Fruit fly (Drosophila melanogaster) whole organism, embryonic: Measurements from ENCODE around the gene Ttc19.

Source experiments
- Ada2b ChIP-seq: fragments of 200-800 bp; sonication (Bioruptor generic); IDR thresholded peaks from 2 replicates; pipeline ENCODE4 v1.3.6; 2022; ENCODE audit warnings: missing biosample characterization, missing genetic modification characterization
- Atf6 ChIP-seq: fragments of 200-800 bp; sonication (Bioruptor generic); IDR thresholded peaks from 2 replicates; pipeline ENCODE4 v1.3.6; 2022; ENCODE audit warnings: missing biosample characterization, missing genetic modification characterization
- CG11085 ChIP-seq: fragments of 200-800 bp; sonication (Bioruptor generic); IDR thresholded peaks from 2 replicates; pipeline ENCODE4 v1.3.6; 2022; ENCODE audit warnings: missing biosample characterization, missing genetic modification characterization
- CG12155 ChIP-seq: fragments of 200-800 bp; sonication (Bioruptor generic); optimal IDR thresholded peaks from 3 replicates; lab custom pipeline; 2016; ENCODE audit warnings: missing biosample characterization, missing genetic modification characterization
- CG12391 ChIP-seq: fragments of 200-800 bp; sonication (Bioruptor generic); optimal IDR thresholded peaks from 3 replicates; lab custom pipeline; 2018; ENCODE audit warnings: missing biosample characterization, mild to moderate bottlenecking, missing genetic modification characterization, moderate library complexity
- CG13894 ChIP-seq: fragments of 200-800 bp; sonication (Bioruptor generic); optimal IDR thresholded peaks from 3 replicates; lab custom pipeline; 2018; ENCODE audit warnings: missing biosample characterization, mild to moderate bottlenecking, missing genetic modification characterization, moderate library complexity
- CG14667 ChIP-seq: fragments of 200-800 bp; sonication (Bioruptor generic); IDR thresholded peaks from 2 replicates; pipeline ENCODE4 v1.3.6; 2022; ENCODE audit warnings: missing biosample characterization, missing genetic modification characterization
- CG1602 ChIP-seq: fragments of 200-800 bp; sonication (Bioruptor generic); optimal IDR thresholded peaks from 3 replicates; lab custom pipeline; 2016; ENCODE audit warnings: missing biosample characterization, missing genetic modification characterization
- CG17361 ChIP-seq: fragments of 200-800 bp; sonication (Bioruptor generic); IDR thresholded peaks from 3 replicates; pipeline ENCODE4 v1.3.6; 2022; ENCODE audit warnings: missing biosample characterization, missing genetic modification characterization
- CG18011 ChIP-seq: fragments of 200-800 bp; sonication (Bioruptor generic); optimal IDR thresholded peaks from 2 replicates; lab custom pipeline; 2017; ENCODE audit warnings: missing biosample characterization, missing genetic modification characterization, mild to moderate bottlenecking, moderate library complexity, missing genotype
- CG30403 ChIP-seq: fragments of 200-800 bp; sonication (Bioruptor generic); optimal IDR thresholded peaks from 3 replicates; lab custom pipeline; 2016; ENCODE audit warnings: missing biosample characterization, missing genetic modification characterization
- CG3065 ChIP-seq: fragments of 200-800 bp; sonication (Bioruptor generic); optimal IDR thresholded peaks from 2 replicates; lab custom pipeline; 2016; ENCODE audit warnings: missing biosample characterization, missing genetic modification characterization
- CG34376 ChIP-seq: fragments of 200-800 bp; sonication (Bioruptor generic); optimal IDR thresholded peaks from 2 replicates; lab custom pipeline; 2018; ENCODE audit warnings: missing biosample characterization, mild to moderate bottlenecking, missing genetic modification characterization
- CG4282 ChIP-seq: fragments of 200-800 bp; sonication (Bioruptor generic); optimal IDR thresholded peaks from 2 replicates; lab custom pipeline; 2016; ENCODE audit warnings: missing biosample characterization, missing genetic modification characterization
- CG4404 ChIP-seq: fragments of 200-800 bp; sonication (Bioruptor generic); IDR thresholded peaks from 2 replicates; pipeline ENCODE4 v1.3.6; 2022; ENCODE audit warnings: missing biosample characterization, missing genetic modification characterization
- CG4730 ChIP-seq: fragments of 200-800 bp; sonication (Bioruptor generic); IDR thresholded peaks from 2 replicates; pipeline ENCODE4 v1.3.6; 2022; ENCODE audit warnings: missing biosample characterization, missing genetic modification characterization
- CG5245 ChIP-seq: fragments of 200-800 bp; sonication (Bioruptor generic); optimal IDR thresholded peaks from 3 replicates; lab custom pipeline; 2016; ENCODE audit warnings: missing biosample characterization, missing genetic modification characterization
- CG6813 ChIP-seq: fragments of 200-800 bp; sonication (Bioruptor generic); optimal IDR thresholded peaks from 2 replicates; lab custom pipeline; 2017; ENCODE audit warnings: missing biosample characterization, missing genetic modification characterization, mild to moderate bottlenecking, moderate library complexity, missing genetic modification reagents
- CG8359 ChIP-seq: fragments of 200-800 bp; sonication (Bioruptor generic); optimal IDR thresholded peaks from 2 replicates; lab custom pipeline; 2017; ENCODE audit warnings: missing biosample characterization, mild to moderate bottlenecking, missing genetic modification characterization, borderline replicate concordance
- CG9797 ChIP-seq: fragments of 200-800 bp; sonication (Bioruptor generic); optimal IDR thresholded peaks from 3 replicates; lab custom pipeline; 2018; ENCODE audit warnings: missing biosample characterization, mild to moderate bottlenecking, missing genetic modification characterization
- CG9876 ChIP-seq: fragments of 200-800 bp; sonication (Bioruptor generic); optimal IDR thresholded peaks from 2 replicates; lab custom pipeline; 2016; ENCODE audit warnings: missing biosample characterization, missing genetic modification characterization
- Camta ChIP-seq: fragments of 200-800 bp; sonication (Bioruptor generic); optimal IDR thresholded peaks from 2 replicates; lab custom pipeline; 2016; ENCODE audit warnings: missing biosample characterization, missing genetic modification characterization
- Dip2 ChIP-seq: fragments of 200-800 bp; sonication (Bioruptor generic); IDR thresholded peaks from 2 replicates; pipeline ENCODE4 v1.3.6; 2022; ENCODE audit warnings: missing biosample characterization, missing genetic modification characterization
- GATAe ChIP-seq: fragments of 200-800 bp; sonication (Bioruptor generic); conservative IDR thresholded peaks from 2 replicates; pipeline ENCODE4 v1.3.6; 2022; ENCODE audit warnings: missing biosample characterization, missing genetic modification characterization
- Max ChIP-seq: fragments of 200-800 bp; sonication (Bioruptor generic); optimal IDR thresholded peaks from 2 replicates; lab custom pipeline; 2016; ENCODE audit warnings: missing biosample characterization, mild to moderate bottlenecking, missing genetic modification characterization
- Optix ChIP-seq: fragments of 200-800 bp; sonication (Bioruptor generic); IDR thresholded peaks from 3 replicates; pipeline ENCODE4 v1.3.6; 2022; ENCODE audit warnings: missing biosample characterization, missing genetic modification characterization
- PHDP ChIP-seq: fragments of 200-800 bp; sonication (Bioruptor generic); optimal IDR thresholded peaks from 3 replicates; lab custom pipeline; 2018; ENCODE audit warnings: missing biosample characterization, mild to moderate bottlenecking, missing genetic modification characterization, moderate library complexity
- Scr ChIP-seq: fragments of 200-800 bp; sonication (Bioruptor generic); IDR thresholded peaks from 2 replicates; pipeline ENCODE4 v1.3.6; 2022; ENCODE audit warnings: missing biosample characterization, missing genetic modification characterization; ENCODE audit not compliant: partially characterized antibody
- Vsx1 ChIP-seq: fragments of 200-800 bp; sonication (Bioruptor generic); optimal IDR thresholded peaks from 2 replicates; lab custom pipeline; 2017; ENCODE audit warnings: missing biosample characterization, mild to moderate bottlenecking, missing genetic modification characterization, missing genetic modification reagents
- bbx ChIP-seq: fragments of 200-800 bp; sonication (Bioruptor generic); IDR thresholded peaks from 2 replicates; pipeline ENCODE4 v1.3.6; 2022; ENCODE audit warnings: missing biosample characterization, missing genetic modification characterization; ENCODE audit not compliant: partially characterized antibody
- bowl ChIP-seq: fragments of 200-800 bp; sonication (Bioruptor generic); IDR thresholded peaks from 2 replicates; pipeline ENCODE4 v1.3.6; 2022; ENCODE audit warnings: missing biosample characterization, missing genetic modification characterization
- ci ChIP-seq: fragments of 200-800 bp; sonication (Bioruptor generic); IDR thresholded peaks from 3 replicates; pipeline ENCODE4 v1.3.6; 2022; ENCODE audit warnings: missing biosample characterization, missing genetic modification characterization
- exex ChIP-seq: fragments of 200-800 bp; sonication (Bioruptor generic); optimal IDR thresholded peaks from 4 replicates; lab custom pipeline; 2018; ENCODE audit warnings: missing biosample characterization, mild to moderate bottlenecking, missing genetic modification characterization, moderate library complexity
- hb ChIP-seq: fragments of 200-800 bp; sonication (Bioruptor generic); IDR thresholded peaks from 3 replicates; pipeline ENCODE4 v1.3.6; 2022; ENCODE audit warnings: missing biosample characterization, missing genetic modification characterization; ENCODE audit not compliant: partially characterized antibody
- hbn ChIP-seq: fragments of 200-800 bp; sonication (Bioruptor generic); IDR thresholded peaks from 2 replicates; pipeline ENCODE4 v1.3.6; 2022; ENCODE audit warnings: missing biosample characterization, missing genetic modification characterization; ENCODE audit not compliant: partially characterized antibody
- her ChIP-seq: fragments of 200-800 bp; sonication (Bioruptor generic); optimal IDR thresholded peaks from 2 replicates; lab custom pipeline; 2016; ENCODE audit warnings: missing biosample characterization, missing genetic modification characterization
- ken ChIP-seq: fragments of 200-800 bp; sonication (Bioruptor generic); IDR thresholded peaks from 3 replicates; pipeline ENCODE4 v1.3.6; 2022; ENCODE audit warnings: missing biosample characterization, missing genetic modification characterization
- lbe ChIP-seq: fragments of 200-800 bp; sonication (Bioruptor generic); optimal IDR thresholded peaks from 2 replicates; lab custom pipeline; 2016; ENCODE audit warnings: missing biosample characterization, mild to moderate bottlenecking, missing genetic modification characterization
- maf-S ChIP-seq: fragments of 200-800 bp; sonication (Bioruptor generic); optimal IDR thresholded peaks from 2 replicates; lab custom pipeline; 2016; ENCODE audit warnings: missing biosample characterization, missing genetic modification characterization
- mam ChIP-seq: fragments of 200-800 bp; sonication (Bioruptor generic); optimal IDR thresholded peaks from 3 replicates; lab custom pipeline; 2016; ENCODE audit warnings: missing biosample characterization, missing genetic modification characterization
- mld ChIP-seq: fragments of 200-800 bp; sonication (Bioruptor generic); IDR thresholded peaks from 3 replicates; pipeline ENCODE4 v1.3.6; 2022; ENCODE audit warnings: missing biosample characterization, missing genetic modification characterization; ENCODE audit not compliant: partially characterized antibody
- pita ChIP-seq: fragments of 200-800 bp; sonication (Bioruptor generic); optimal IDR thresholded peaks from 2 replicates; lab custom pipeline; 2017; ENCODE audit warnings: missing biosample characterization, mild to moderate bottlenecking, missing genetic modification characterization
- pnt ChIP-seq: fragments of 200-800 bp; sonication (Bioruptor generic); optimal IDR thresholded peaks from 3 replicates; lab custom pipeline; 2016; ENCODE audit warnings: missing biosample characterization, missing genetic modification characterization
- pum ChIP-seq: fragments of 200-800 bp; sonication (Bioruptor generic); optimal IDR thresholded peaks from 2 replicates; lab custom pipeline; 2016; ENCODE audit warnings: missing biosample characterization, missing genetic modification characterization
- ranshi ChIP-seq: fragments of 200-800 bp; sonication (Bioruptor generic); IDR thresholded peaks from 2 replicates; pipeline ENCODE4 v1.3.6; 2022; ENCODE audit warnings: missing biosample characterization, missing genetic modification characterization
- sc ChIP-seq, 3 experiments: fragments of >200 bp in 2 of 3; fragments of 200-800 bp in 1 of 3; sonication (Bioruptor generic) in 1 of 3; optimal IDR thresholded peaks; 2 replicates in 2 of 3; 3 replicates in 1 of 3; lab custom pipeline; 2017; ENCODE audit warnings: mild to moderate bottlenecking in 1 of 3, missing biosample characterization in 1 of 3, missing genetic modification characterization in 1 of 3, missing genetic modification reagents in 1 of 3
- sim ChIP-seq: fragments of 200-800 bp; sonication (Bioruptor generic); IDR thresholded peaks from 2 replicates; pipeline ENCODE4 v1.3.6; 2022; ENCODE audit warnings: missing biosample characterization, missing genetic modification characterization
- slbo ChIP-seq: fragments of 200-800 bp; sonication (Bioruptor generic); IDR thresholded peaks from 2 replicates; pipeline ENCODE4 v1.3.6; 2022; ENCODE audit warnings: missing biosample characterization, missing genetic modification characterization
- tio ChIP-seq: fragments of 200-800 bp; sonication (Bioruptor generic); optimal IDR thresholded peaks from 2 replicates; lab custom pipeline; 2017; ENCODE audit warnings: missing biosample characterization, missing genetic modification characterization, inconsistent platforms
- tll ChIP-seq, 2 experiments: fragments of 200-800 bp in 1 of 2; fragments of >200 bp in 1 of 2; sonication (Bioruptor generic) in 1 of 2; optimal IDR thresholded peaks; 2 replicates each; lab custom pipeline; 2017 to 2019; ENCODE audit warnings: missing biosample characterization in 2 of 2, missing genetic modification characterization in 2 of 2, mild to moderate bottlenecking in 1 of 2, moderate library complexity in 1 of 2
- usp ChIP-seq: fragments of >200 bp; optimal IDR thresholded peaks from 2 replicates; lab custom pipeline; 2017; ENCODE audit warnings: missing biosample characterization, missing genetic modification characterization

Gene Ttc19

DNA sequence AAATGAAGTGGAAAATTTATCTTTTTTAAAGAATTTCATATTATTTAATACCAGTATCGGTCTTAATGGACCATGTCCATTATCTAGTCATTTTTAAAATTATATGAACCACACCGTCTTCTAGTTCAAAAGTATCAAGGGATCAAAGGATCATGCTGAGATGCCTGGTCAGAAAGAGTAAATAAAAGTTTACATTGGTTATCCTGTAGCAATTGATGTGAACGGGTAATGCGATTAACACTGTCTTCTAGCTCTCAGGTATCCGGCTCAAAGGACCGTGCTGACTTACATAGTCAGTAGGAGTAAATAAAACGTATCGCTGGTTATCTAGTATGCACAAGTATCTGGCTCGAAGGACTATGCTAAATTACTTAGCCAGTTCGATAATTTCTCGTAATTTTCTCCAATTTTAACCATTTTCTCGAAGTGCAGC lies 25.8 kb downstream of the Ttc19 start (continued):
- no peak for TF ChIP-seq CG9797
- TF ChIP-seq ci (GFP tag; lab: Robert Waterston, UW) = no peak
- TF ChIP-seq mld (GFP tag; lab: Robert Waterston, UW) = no peak
- no peak for TF ChIP-seq hbn (GFP tag; lab: Robert Waterston, UW)
- no peak for TF ChIP-seq Vsx1
- no peak for TF ChIP-seq Atf6 (GFP tag; lab: Robert Waterston, UW)
- no peak for TF ChIP-seq CG14667
- no peak for TF ChIP-seq Max (GFP tag; lab: Kevin White, UChicago)
- TF ChIP-seq GATAe (GFP tag; lab: Robert Waterston, UW) = no peak
- no peak for TF ChIP-seq CG13894 (tag; lab: Kevin White, UChicago)
- no peak for TF ChIP-seq CG4404 (GFP tag; lab: Robert Waterston, UW)
- TF ChIP-seq tll (GFP tag; optimal IDR thresholded peaks at IDR 0.05; lab: Kevin White, UChicago) = no peak
- no peak for TF ChIP-seq CG4282 (GFP tag; lab: Kevin White, UChicago)
- TF ChIP-seq sim (GFP tag; lab: Robert Waterston, UW) = no peak
- TF ChIP-seq CG11085 (GFP tag; lab: Robert Waterston, UW) = no peak
- TF ChIP-seq CG18011 (GFP tag; lab: Kevin White, UChicago) = no peak
- no peak for TF ChIP-seq Ada2b (GFP tag; lab: Robert Waterston, UW)
- peak; percentile 7 for TF ChIP-seq CG12391
- TF ChIP-seq pita (GFP tag; lab: Kevin White, UChicago) = no peak
- TF ChIP-seq ken = no peak
- no peak for TF ChIP-seq usp
- no peak for TF ChIP-seq CG1602 (GFP tag; lab: Kevin White, UChicago)
- TF ChIP-seq her = no peak
- TF ChIP-seq CG12155 (GFP tag; lab: Kevin White, UChicago) = no peak
- no peak for TF ChIP-seq lbe (GFP tag; lab: Kevin White, UChicago)
- no peak for TF ChIP-seq Dip2 (GFP tag; lab: Robert Waterston, UW)
- TF ChIP-seq PHDP (tag; lab: Kevin White, UChicago) = no peak
- TF ChIP-seq exex (tag; lab: Kevin White, UChicago) = no peak
- no peak for TF ChIP-seq maf-S (GFP tag; lab: Kevin White, UChicago)
- TF ChIP-seq mam (GFP tag; lab: Kevin White, UChicago) = peak; percentile 44
- no peak for TF ChIP-seq Scr (GFP tag; lab: Robert Waterston, UW)
- TF ChIP-seq CG4730 (GFP tag; lab: Robert Waterston, UW) = no peak
- TF ChIP-seq CG34376 (GFP tag; lab: Kevin White, UChicago) = peak; percentile 34
- TF ChIP-seq CG6813 (GFP tag; lab: Kevin White, UChicago) = peak; percentile 8
- no peak for TF ChIP-seq pnt (GFP tag; lab: Kevin White, UChicago)
- peak; percentile 70; the same call in 2 of the 3 replicates for TF ChIP-seq CG17361
- TF ChIP-seq ranshi (GFP tag; lab: Robert Waterston, UW) = no peak
- no peak for TF ChIP-seq CG8359 (GFP tag; lab: Kevin White, UChicago)
- TF ChIP-seq sc (optimal IDR thresholded peaks at IDR 0.05; lab: Kevin White, UChicago) = no peak
- TF ChIP-seq sc (GFP tag; optimal IDR thresholded peaks at IDR 0.05; lab: Kevin White, UChicago) = no peak
- peak; percentile 31; the same call in 1 of the 2 replicates for TF ChIP-seq slbo
- no peak for TF ChIP-seq hb (GFP tag; lab: Robert Waterston, UW)
- no peak for TF ChIP-seq CG3065 (GFP tag; lab: Kevin White, UChicago)
- TF ChIP-seq Camta = no peak
- peak; percentile 47 for TF ChIP-seq tio
- TF ChIP-seq Optix (GFP tag; lab: Robert Waterston, UW) = no peak
- TF ChIP-seq CG5245 (GFP tag; lab: Kevin White, UChicago) = no peak
- TF ChIP-seq bowl (GFP tag; lab: Robert Waterston, UW) = no peak
- no peak for TF ChIP-seq pum
- TF ChIP-seq CG9876 (GFP tag; lab: Kevin White, UChicago) = no peak
- no peak for TF ChIP-seq bbx (GFP tag; lab: Robert Waterston, UW)
- peak; percentile 56 for TF ChIP-seq CG30403 (GFP tag; lab: Kevin White, UChicago)
